Fruit fly (Drosophila melanogaster) whole organism, wandering third instar larva: Measurements from ENCODE around the gene CG6961.

Experiments used
- Abd-B ChIP-seq: fragments of >200 bp; optimal IDR thresholded peaks from 2 replicates; lab custom pipeline; 2017; ENCODE audit warnings: missing biosample characterization, missing genetic modification characterization
- CG32264 ChIP-seq: fragments of 200-800 bp; sonication (Bioruptor generic); optimal IDR thresholded peaks from 2 replicates; lab custom pipeline; 2016; ENCODE audit warnings: missing biosample characterization, missing genetic modification characterization
- CG9705 ChIP-seq: fragments of 200-800 bp; sonication (Bioruptor generic); optimal IDR thresholded peaks from 2 replicates; lab custom pipeline; 2018; ENCODE audit warnings: missing biosample characterization, mild to moderate bottlenecking, missing genetic modification characterization
- Dfd ChIP-seq: fragments of >200 bp; optimal IDR thresholded peaks from 2 replicates; lab custom pipeline; 2017; ENCODE audit warnings: missing biosample characterization, missing genetic modification characterization
- HLH106 ChIP-seq: fragments of 200-800 bp; optimal IDR thresholded peaks from 3 replicates; lab custom pipeline; 2019; ENCODE audit warnings: missing biosample characterization, mild to moderate bottlenecking, missing genetic modification characterization, moderate library complexity
- Jra ChIP-seq: sonication (Bioruptor generic); optimal IDR thresholded peaks from 2 replicates; lab custom pipeline; 2016; ENCODE audit warnings: missing biosample characterization, missing genetic modification characterization
- Myc ChIP-seq: fragments of >200 bp; optimal IDR thresholded peaks from 2 replicates; lab custom pipeline; 2017
- dl ChIP-seq, 2 experiments: fragments of 175-275, 200-275 bp in 1 of 2; fragments of 200-275 bp in 1 of 2; sonication (Bioruptor generic); optimal IDR thresholded peaks; lab custom pipeline; 2018; ENCODE audit warnings: mild to moderate bottlenecking in 2 of 2, missing biosample characterization in 2 of 2, missing genetic modification characterization in 2 of 2, moderate library complexity in 2 of 2; ENCODE audit not compliant: partially characterized antibody in 2 of 2, insufficient read depth in 1 of 2
- ey ChIP-seq: fragments of 200-800 bp; sonication (Bioruptor generic); optimal IDR thresholded peaks from 2 replicates; lab custom pipeline; 2016; ENCODE audit warnings: missing biosample characterization, missing genetic modification characterization
- foxo ChIP-seq, 2 experiments: fragments of 200-800 bp; sonication (Bioruptor generic); optimal IDR thresholded peaks; 2 replicates in 1 of 2; 3 replicates in 1 of 2; lab custom pipeline; 2016 to 2017; ENCODE audit warnings: missing biosample characterization in 2 of 2, missing genetic modification characterization in 2 of 2
- fru ChIP-seq: fragments of 200-800 bp; sonication (Bioruptor generic); optimal IDR thresholded peaks from 3 replicates; lab custom pipeline; 2016; ENCODE audit warnings: missing biosample characterization, mild to moderate bottlenecking, missing genetic modification characterization
- h ChIP-seq: fragments of 200-800 bp; sonication (Bioruptor generic); optimal IDR thresholded peaks from 3 replicates; lab custom pipeline; 2016; ENCODE audit warnings: missing biosample characterization, mild to moderate bottlenecking, missing genetic modification characterization
- lola ChIP-seq: fragments of >200 bp; optimal IDR thresholded peaks from 2 replicates; lab custom pipeline; 2017; ENCODE audit warnings: missing biosample characterization, missing genetic modification characterization
- usp ChIP-seq: fragments of >200 bp; optimal IDR thresholded peaks from 2 replicates; lab custom pipeline; 2017; ENCODE audit warnings: missing biosample characterization, missing genetic modification characterization

DNA sequence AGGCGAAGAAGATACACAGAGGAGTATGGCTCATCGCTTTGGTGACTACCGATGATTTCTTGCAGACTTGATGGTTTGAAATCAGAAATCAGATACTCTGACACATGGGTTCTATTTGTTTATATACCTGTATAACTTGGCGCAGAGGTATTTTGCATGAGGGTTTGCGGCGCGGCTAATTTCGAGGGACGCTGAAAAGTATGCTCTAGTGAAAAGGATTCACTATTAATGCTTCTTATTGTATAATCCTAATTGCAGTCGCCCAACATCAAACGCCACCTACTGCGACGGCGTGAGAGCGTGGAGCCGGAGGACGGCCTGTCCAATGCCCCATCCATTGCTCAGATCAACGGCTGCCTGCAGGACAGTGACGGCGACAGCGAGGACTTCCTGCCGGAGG is 17.0 kb upstream of the CG6961 start:
- TF ChIP-seq Myc (lab: Kevin White, UChicago) (no peak), Jra (GFP tag; lab: Kevin White, UChicago) (no peak), Abd-B (GFP tag; lab: Kevin White, UChicago) (no peak), lola (GFP tag; lab: Kevin White, UChicago) (no peak), ey (no peak), Dfd (no peak), CG9705 (no peak), CG32264 (no peak), dl (GFP tag; optimal IDR thresholded peaks at IDR 0.05; lab: Kevin White, UChicago; ENCODE audit: insufficient read depth in 1 of 2, partially characterized antibody in 2 of 2) (no peak), foxo (GFP tag; optimal IDR thresholded peaks at IDR 0.05; lab: Kevin White, UChicago) (no peak), usp (no peak), h (GFP tag; lab: Kevin White, UChicago) (no peak), HLH106 (tag; lab: Kevin White, UChicago) (no peak), fru (GFP tag; lab: Kevin White, UChicago) (no peak)
